Worm (Caenorhabditis elegans) whole organism, late embryonic: ENCODE results near the gene ubc-26.
A peak's percentile ranks its signal among the peaks of the same experiment; 100 is the strongest.

ENCODE experiments used
- C08G9.2 ChIP-seq: sonication (generic microtip); optimal IDR thresholded peaks from 2 replicates; lab custom pipeline; 2016; ENCODE audit warnings: mild to moderate bottlenecking, missing genetic modification characterization, moderate library complexity, missing compliant biosample characterization
- C38D4.7 ChIP-seq: fragments of 200-800 bp; sonication (Bioruptor generic); optimal IDR thresholded peaks from 2 replicates; lab custom pipeline; 2018; ENCODE audit warnings: mild to moderate bottlenecking, missing genetic modification characterization, moderate library complexity, missing compliant biosample characterization
- K02D7.2 ChIP-seq: sonication (generic microtip); optimal IDR thresholded peaks from 2 replicates; lab custom pipeline; 2017; ENCODE audit warnings: mild to moderate bottlenecking, missing genetic modification characterization, missing compliant biosample characterization
- K09A11.1 ChIP-seq: sonication (generic microtip); optimal IDR thresholded peaks from 2 replicates; lab custom pipeline; 2017; ENCODE audit warnings: antibody characterized with exemption, mild to moderate bottlenecking, missing genetic modification characterization, missing compliant biosample characterization; ENCODE audit not compliant: insufficient read depth
- Y22D7AL.16 ChIP-seq: sonication (generic microtip); optimal IDR thresholded peaks from 2 replicates; lab custom pipeline; 2016; ENCODE audit warnings: missing genetic modification characterization, missing compliant biosample characterization
- ahr-1 ChIP-seq: sonication (generic microtip); optimal IDR thresholded peaks from 2 replicates; lab custom pipeline; 2016; ENCODE audit warnings: missing genetic modification characterization, missing compliant biosample characterization
- ama-1 ChIP-seq: fragments of 150-350 bp; optimal IDR thresholded peaks from 2 replicates; lab custom pipeline; 2014
- ceh-18 ChIP-seq: sonication (generic microtip); optimal IDR thresholded peaks from 2 replicates; lab custom pipeline; 2016; ENCODE audit warnings: missing genetic modification characterization, missing compliant biosample characterization
- ceh-31 ChIP-seq: sonication (generic microtip); optimal IDR thresholded peaks from 2 replicates; lab custom pipeline; 2016; ENCODE audit warnings: missing genetic modification characterization, missing compliant biosample characterization
- ceh-34 ChIP-seq: sonication (generic microtip); optimal IDR thresholded peaks from 2 replicates; lab custom pipeline; 2016; ENCODE audit warnings: mild to moderate bottlenecking, missing genetic modification characterization, missing compliant biosample characterization
- ceh-9 ChIP-seq: sonication (generic microtip); optimal IDR thresholded peaks from 2 replicates; lab custom pipeline; 2016; ENCODE audit warnings: mild to moderate bottlenecking, missing genetic modification characterization, inconsistent platforms, missing compliant biosample characterization
- dmd-4 ChIP-seq: sonication (generic microtip); optimal IDR thresholded peaks from 2 replicates; lab custom pipeline; 2016; ENCODE audit warnings: borderline replicate concordance, missing genetic modification characterization, missing compliant biosample characterization
- dve-1 ChIP-seq: sonication (generic microtip); optimal IDR thresholded peaks from 2 replicates; lab custom pipeline; 2017; ENCODE audit warnings: antibody characterized with exemption, mild to moderate bottlenecking, missing genetic modification characterization, missing compliant biosample characterization
- elt-2 ChIP-seq: sonication (generic microtip); optimal IDR thresholded peaks from 2 replicates; lab custom pipeline; 2016; ENCODE audit warnings: missing genetic modification reagents, missing genetic modification characterization, missing compliant biosample characterization
- elt-4 ChIP-seq: sonication (generic microtip); optimal IDR thresholded peaks from 2 replicates; lab custom pipeline; 2016; ENCODE audit warnings: missing genetic modification characterization, missing compliant biosample characterization
- fax-1 ChIP-seq: sonication (generic microtip); optimal IDR thresholded peaks from 2 replicates; lab custom pipeline; 2016; ENCODE audit warnings: missing genotype, missing genetic modification characterization, missing compliant biosample characterization
- fkh-10 ChIP-seq: fragments of 150-350 bp; optimal IDR thresholded peaks from 2 replicates; lab custom pipeline; 2014; ENCODE audit warnings: missing biosample characterization, missing genetic modification reagents, missing genetic modification characterization
- hlh-30 ChIP-seq: sonication (generic microtip); optimal IDR thresholded peaks from 2 replicates; lab custom pipeline; 2017; ENCODE audit warnings: antibody characterized with exemption, missing genetic modification characterization, missing compliant biosample characterization; ENCODE audit not compliant: insufficient read depth
- hlh-6 ChIP-seq: sonication (generic microtip); optimal IDR thresholded peaks from 2 replicates; lab custom pipeline; 2016; ENCODE audit warnings: missing genotype, missing genetic modification characterization, missing compliant biosample characterization
- hlh-8 ChIP-seq: sonication (generic microtip); optimal IDR thresholded peaks from 2 replicates; lab custom pipeline; 2016; ENCODE audit warnings: missing genotype, missing genetic modification characterization, missing compliant biosample characterization
- lim-6 ChIP-seq: sonication (generic microtip); optimal IDR thresholded peaks from 2 replicates; lab custom pipeline; 2016; ENCODE audit warnings: missing genetic modification characterization, missing compliant biosample characterization
- madf-2 ChIP-seq: sonication (generic microtip); optimal IDR thresholded peaks from 2 replicates; lab custom pipeline; 2017; ENCODE audit warnings: missing genetic modification characterization, missing compliant biosample characterization
- odd-2 ChIP-seq: sonication (generic microtip); optimal IDR thresholded peaks from 2 replicates; lab custom pipeline; 2017; ENCODE audit warnings: antibody characterized with exemption, mild to moderate bottlenecking, missing genetic modification characterization, missing compliant biosample characterization
- pat-9 ChIP-seq: fragments of 200-800 bp; sonication (Bioruptor generic); optimal IDR thresholded peaks from 2 replicates; lab custom pipeline; 2018; ENCODE audit warnings: mild to moderate bottlenecking, missing genetic modification characterization, moderate library complexity, missing compliant biosample characterization
- pax-1 ChIP-seq: fragments of 150-350 bp; optimal IDR thresholded peaks from 2 replicates; lab custom pipeline; 2014; ENCODE audit warnings: missing biosample characterization, missing genetic modification characterization
- pha-2 ChIP-seq: sonication (generic microtip); optimal IDR thresholded peaks from 2 replicates; lab custom pipeline; 2017; ENCODE audit warnings: mild to moderate bottlenecking, missing genetic modification characterization, missing compliant biosample characterization
- pqm-1 ChIP-seq: sonication (generic microtip); optimal IDR thresholded peaks from 2 replicates; lab custom pipeline; 2016; ENCODE audit warnings: missing genetic modification characterization, missing compliant biosample characterization
- pros-1 ChIP-seq: fragments of 150-350 bp; optimal IDR thresholded peaks from 2 replicates; lab custom pipeline; 2014; ENCODE audit warnings: missing biosample characterization, missing genetic modification reagents, missing genetic modification characterization
- rnt-1 ChIP-seq: sonication (generic microtip); optimal IDR thresholded peaks from 2 replicates; lab custom pipeline; 2016; ENCODE audit warnings: missing genetic modification characterization, missing compliant biosample characterization
- sox-2 ChIP-seq: fragments of 200-800 bp; sonication (Bioruptor generic); IDR thresholded peaks from 2 replicates; pipeline ENCODE4 v1.3.6; 2022; ENCODE audit warnings: missing genetic modification reagents, missing genetic modification characterization, missing compliant biosample characterization
- tbx-2 ChIP-seq: sonication (generic microtip); optimal IDR thresholded peaks from 2 replicates; lab custom pipeline; 2016; ENCODE audit warnings: missing genetic modification characterization, missing compliant biosample characterization
- ttx-3 ChIP-seq: sonication (generic microtip); optimal IDR thresholded peaks from 2 replicates; lab custom pipeline; 2016; ENCODE audit warnings: missing genetic modification reagents, missing genetic modification characterization, missing compliant biosample characterization
- unc-55 ChIP-seq: sonication (generic microtip); optimal IDR thresholded peaks from 2 replicates; lab custom pipeline; 2017; ENCODE audit warnings: missing biosample characterization, missing genetic modification reagents, missing genetic modification characterization
- ztf-16 ChIP-seq: sonication (generic microtip); optimal IDR thresholded peaks from 2 replicates; lab custom pipeline; 2017; ENCODE audit warnings: missing genetic modification characterization, missing compliant biosample characterization

Gene ubc-26

ce11 chrII:2859873-2860821 lies 40.0 kb downstream of the ubc-26 start (continued):
- no peak for TF ChIP-seq odd-2 (tag; lab: Kevin White, UChicago)
- peak; percentile 6 for TF ChIP-seq Y22D7AL.16 (tag; lab: Kevin White, UChicago)
- TF ChIP-seq hlh-8 (tag; lab: Kevin White, UChicago), result no peak

DNA sequence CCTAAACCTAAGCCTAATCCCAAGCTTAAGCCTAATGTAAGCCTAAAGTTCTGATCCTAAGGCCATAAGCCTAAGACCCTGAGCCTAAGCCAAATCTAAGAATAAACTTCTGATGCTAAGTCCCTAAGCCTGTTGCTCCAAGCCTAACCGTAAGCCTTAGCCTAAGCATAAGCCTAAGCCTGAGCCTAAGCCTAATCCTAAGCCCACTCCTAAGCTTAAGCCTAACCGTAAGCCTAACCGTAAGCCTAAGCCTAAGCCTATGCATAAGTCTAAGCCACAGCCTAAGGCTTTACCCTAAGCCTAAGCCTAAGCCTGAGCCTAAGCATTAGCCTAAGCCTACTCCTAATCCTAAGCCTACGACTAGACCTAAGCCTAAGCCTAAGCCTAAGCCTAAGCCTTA lies 40.8 kb downstream of the ubc-26 start:
- no peak for TF ChIP-seq pax-1
- no peak for TF ChIP-seq ceh-31 (tag; lab: Kevin White, UChicago)
- peak; percentile 84 for TF ChIP-seq dve-1
- no peak for TF ChIP-seq pha-2

DNA sequence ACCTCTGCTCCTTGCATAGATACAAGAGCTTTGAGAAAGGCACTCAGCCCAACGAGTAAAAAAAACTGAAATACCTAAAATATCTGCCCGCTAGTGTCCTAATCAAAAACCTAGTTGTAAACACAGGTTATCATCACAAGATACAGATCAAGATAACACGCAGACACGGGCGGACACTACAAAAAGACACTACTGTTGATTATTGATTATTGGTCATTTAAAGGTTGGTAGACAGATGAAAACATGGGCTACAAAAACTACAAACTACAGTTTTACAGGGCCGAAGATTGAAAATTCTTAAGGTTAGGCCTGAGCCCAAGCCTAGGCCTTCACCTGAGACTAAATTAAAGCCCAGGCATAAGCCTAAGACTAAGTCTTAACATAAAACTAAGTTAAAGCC lies 41.3 kb downstream of the ubc-26 start:
- TF ChIP-seq elt-2 (tag; lab: Kevin White, UChicago) (peak; percentile 8), K02D7.2 (tag; lab: Kevin White, UChicago) (no peak), pros-1 (no peak)
- TF ChIP-seq, all 69 proteins: peak for 1

- no peak for TF ChIP-seq ahr-1 (tag; lab: Kevin White, UChicago)
- peak; percentile 18 for TF ChIP-seq rnt-1 (tag; lab: Kevin White, UChicago)
Measured at ce11 chrII:2857559-2857958, 42.6 kb downstream of the ubc-26 start.

DNA sequence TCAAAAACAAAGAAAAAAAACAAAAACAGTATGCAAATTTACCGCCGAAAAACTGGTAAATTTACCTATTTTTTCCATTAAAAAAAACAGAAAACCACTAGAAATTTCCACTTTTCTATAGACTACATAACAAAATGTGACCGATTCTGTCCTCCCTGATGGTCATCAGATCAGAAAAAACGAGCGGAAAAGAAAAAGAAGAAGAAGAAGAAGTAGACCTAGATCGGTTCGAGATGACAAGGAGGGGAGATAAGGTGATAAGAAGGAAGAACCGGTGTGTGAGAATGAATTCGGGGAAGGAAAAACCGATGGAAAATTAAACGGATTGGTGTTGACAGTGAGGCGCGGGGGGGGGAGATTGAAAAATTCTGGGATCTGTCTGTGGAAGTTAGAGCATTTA lies 44.0 kb downstream of the ubc-26 start:
- TF ChIP-seq Y22D7AL.16 (tag; lab: Kevin White, UChicago), result no peak
- TF ChIP-seq lim-6 (tag; lab: Kevin White, UChicago), result no peak
- TF ChIP-seq ceh-34 (tag; lab: Kevin White, UChicago), result no peak
- no peak for TF ChIP-seq ahr-1 (tag; lab: Kevin White, UChicago)
- no peak for TF ChIP-seq pat-9 (tag; lab: Kevin White, UChicago)
- no peak for TF ChIP-seq ztf-16 (tag; lab: Kevin White, UChicago)
- no peak for TF ChIP-seq tbx-2 (tag; lab: Kevin White, UChicago)
- TF ChIP-seq dmd-4 (tag; lab: Kevin White, UChicago), result no peak
- TF ChIP-seq hlh-30 (tag; lab: Kevin White, UChicago), result no peak
- no peak for TF ChIP-seq elt-4 (tag; lab: Kevin White, UChicago)
- no peak for TF ChIP-seq hlh-6 (tag; lab: Kevin White, UChicago)
- no peak for TF ChIP-seq sox-2 (GFP tag; lab: Robert Waterston, UW)
- no peak for TF ChIP-seq C08G9.2 (tag; lab: Kevin White, UChicago)
- no peak for TF ChIP-seq fkh-10 (GFP tag; lab: Kevin White, UChicago)
- TF ChIP-seq pha-2, result no peak
- TF ChIP-seq fax-1, result no peak
- no peak for TF ChIP-seq ttx-3 (tag; lab: Kevin White, UChicago)
- no peak for TF ChIP-seq unc-55 (GFP tag; lab: Kevin White, UChicago)
- TF ChIP-seq pqm-1 (tag; lab: Kevin White, UChicago), result no peak
- TF ChIP-seq madf-2 (tag; lab: Kevin White, UChicago), result no peak

ce11 chrII:2854794-2855193 lies 45.4 kb downstream of the ubc-26 start:
- TF ChIP-seq ceh-18 (tag; lab: Kevin White, UChicago) (no peak), ceh-31 (tag; lab: Kevin White, UChicago) (peak; percentile 41), K09A11.1 (no peak), hlh-6 (tag; lab: Kevin White, UChicago) (peak; percentile 11), pax-1 (no peak), C38D4.7 (no peak), K02D7.2 (tag; lab: Kevin White, UChicago) (no peak), ama-1 (no peak), ceh-9 (tag; lab: Kevin White, UChicago) (no peak)
- TF ChIP-seq, all 69 proteins: peak for 2
